Fruit fly (Drosophila melanogaster) whole organism, embryonic: ENCODE data around the gene Gr33a.
A peak's percentile ranks its signal among the peaks of the same experiment; 100 is the strongest.

Experiments
- Adf1 ChIP-seq: fragments of 200-800 bp; sonication (Bioruptor generic); IDR thresholded peaks from 2 replicates; pipeline ENCODE4 v1.3.6; 2022; ENCODE audit warnings: missing biosample characterization, missing genetic modification characterization
- Aef1 ChIP-seq: fragments of 200-800 bp; sonication (Bioruptor generic); IDR thresholded peaks from 3 replicates; pipeline ENCODE4 v1.3.6; 2022; ENCODE audit warnings: missing biosample characterization, missing genetic modification characterization
- Asciz ChIP-seq: fragments of 200-800 bp; sonication (Bioruptor generic); optimal IDR thresholded peaks from 2 replicates; lab custom pipeline; 2017; ENCODE audit warnings: missing biosample characterization, mild to moderate bottlenecking, missing genetic modification characterization, missing genetic modification reagents
- Atf6 ChIP-seq: fragments of 200-800 bp; sonication (Bioruptor generic); IDR thresholded peaks from 2 replicates; pipeline ENCODE4 v1.3.6; 2022; ENCODE audit warnings: missing biosample characterization, missing genetic modification characterization
- B-H1 ChIP-seq: fragments of 200-800 bp; sonication (Bioruptor generic); IDR thresholded peaks from 3 replicates; pipeline ENCODE4 v1.3.6; 2022; ENCODE audit warnings: missing biosample characterization, missing genetic modification characterization
- BtbVII ChIP-seq: fragments of 200-800 bp; sonication (Bioruptor generic); optimal IDR thresholded peaks from 3 replicates; lab custom pipeline; 2017; ENCODE audit warnings: missing biosample characterization, mild to moderate bottlenecking, missing genetic modification characterization
- CG10366 ChIP-seq: fragments of 200-800 bp; sonication (Bioruptor generic); IDR thresholded peaks from 2 replicates; pipeline ENCODE4 v1.3.6; 2022; ENCODE audit warnings: missing biosample characterization, missing genetic modification characterization
- CG10654 ChIP-seq: fragments of 200-800 bp; sonication (Bioruptor generic); optimal IDR thresholded peaks from 2 replicates; lab custom pipeline; 2016; ENCODE audit warnings: missing biosample characterization, missing genetic modification characterization
- CG12155 ChIP-seq: fragments of 200-800 bp; sonication (Bioruptor generic); optimal IDR thresholded peaks from 3 replicates; lab custom pipeline; 2016; ENCODE audit warnings: missing biosample characterization, missing genetic modification characterization
- CG13624 ChIP-seq: fragments of 200-800 bp; sonication (Bioruptor generic); optimal IDR thresholded peaks from 2 replicates; lab custom pipeline; 2016; ENCODE audit warnings: missing biosample characterization, missing genetic modification characterization
- CG13894 ChIP-seq: fragments of 200-800 bp; sonication (Bioruptor generic); optimal IDR thresholded peaks from 3 replicates; lab custom pipeline; 2018; ENCODE audit warnings: missing biosample characterization, mild to moderate bottlenecking, missing genetic modification characterization, moderate library complexity
- CG14667 ChIP-seq: fragments of 200-800 bp; sonication (Bioruptor generic); IDR thresholded peaks from 2 replicates; pipeline ENCODE4 v1.3.6; 2022; ENCODE audit warnings: missing biosample characterization, missing genetic modification characterization
- CG1602 ChIP-seq: fragments of 200-800 bp; sonication (Bioruptor generic); optimal IDR thresholded peaks from 3 replicates; lab custom pipeline; 2016; ENCODE audit warnings: missing biosample characterization, missing genetic modification characterization
- CG1603 ChIP-seq: fragments of 200-800 bp; sonication (Bioruptor generic); optimal IDR thresholded peaks from 2 replicates; lab custom pipeline; 2019; ENCODE audit warnings: missing biosample characterization, mild to moderate bottlenecking, missing genetic modification characterization, moderate library complexity
- CG18011 ChIP-seq: fragments of 200-800 bp; sonication (Bioruptor generic); optimal IDR thresholded peaks from 2 replicates; lab custom pipeline; 2017; ENCODE audit warnings: missing biosample characterization, missing genetic modification characterization, mild to moderate bottlenecking, moderate library complexity, missing genotype
- CG18599 ChIP-seq: fragments of 200-800 bp; sonication (Bioruptor generic); optimal IDR thresholded peaks from 3 replicates; lab custom pipeline; 2017; ENCODE audit warnings: missing biosample characterization, missing genetic modification characterization, mild to moderate bottlenecking, moderate library complexity, missing genetic modification reagents
- CG2116 ChIP-seq: fragments of 200-800 bp; sonication (Bioruptor generic); optimal IDR thresholded peaks from 3 replicates; lab custom pipeline; 2018; ENCODE audit warnings: missing biosample characterization, mild to moderate bottlenecking, missing genetic modification characterization
- CG30403 ChIP-seq: fragments of 200-800 bp; sonication (Bioruptor generic); optimal IDR thresholded peaks from 3 replicates; lab custom pipeline; 2016; ENCODE audit warnings: missing biosample characterization, missing genetic modification characterization
- CG3281 ChIP-seq: fragments of 200-800 bp; sonication (Bioruptor generic); optimal IDR thresholded peaks from 3 replicates; lab custom pipeline; 2017; ENCODE audit warnings: missing biosample characterization, mild to moderate bottlenecking, missing genetic modification characterization
- CG42726 ChIP-seq: fragments of 200-800 bp; sonication (Bioruptor generic); IDR thresholded peaks from 2 replicates; pipeline ENCODE4 v1.3.6; 2022; ENCODE audit warnings: missing biosample characterization, missing genetic modification characterization; ENCODE audit not compliant: partially characterized antibody
- CG5953 ChIP-seq: fragments of 200-800 bp; sonication (Bioruptor generic); IDR thresholded peaks from 2 replicates; pipeline ENCODE4 v1.3.6; 2022; ENCODE audit warnings: missing biosample characterization, missing genetic modification characterization
- CG6175 ChIP-seq: fragments of 200-800 bp; sonication (Bioruptor generic); IDR thresholded peaks from 3 replicates; pipeline ENCODE4 v1.3.6; 2022; ENCODE audit warnings: missing biosample characterization, missing genetic modification characterization
- CG6654 ChIP-seq: fragments of 200-800 bp; sonication (Bioruptor generic); optimal IDR thresholded peaks from 2 replicates; lab custom pipeline; 2017; ENCODE audit warnings: missing biosample characterization, mild to moderate bottlenecking, missing genetic modification characterization
- CG6765 ChIP-seq: fragments of 200-800 bp; sonication (Bioruptor generic); optimal IDR thresholded peaks from 3 replicates; lab custom pipeline; 2017; ENCODE audit warnings: missing biosample characterization, mild to moderate bottlenecking, missing genetic modification characterization
- CG7987 ChIP-seq: fragments of 200-800 bp; sonication (Bioruptor generic); optimal IDR thresholded peaks from 2 replicates; lab custom pipeline; 2018; ENCODE audit warnings: missing biosample characterization, mild to moderate bottlenecking, missing genetic modification characterization, moderate library complexity
- Dek ChIP-seq: fragments of 200-800 bp; sonication (Bioruptor generic); optimal IDR thresholded peaks from 3 replicates; lab custom pipeline; 2019; ENCODE audit warnings: missing biosample characterization, mild to moderate bottlenecking, missing genetic modification characterization, moderate library complexity
- E2f1 ChIP-seq: fragments of 200-800 bp; sonication (Bioruptor generic); IDR thresholded peaks from 2 replicates; pipeline ENCODE4 v1.3.6; 2022; ENCODE audit warnings: missing biosample characterization, missing genetic modification characterization
- ERR ChIP-seq: fragments of 200-800 bp; sonication (Bioruptor generic); optimal IDR thresholded peaks from 2 replicates; lab custom pipeline; 2016; ENCODE audit warnings: missing biosample characterization, missing genetic modification characterization
- Elba2 ChIP-seq: fragments of 200-800 bp; sonication (Bioruptor generic); optimal IDR thresholded peaks from 3 replicates; lab custom pipeline; 2016; ENCODE audit warnings: missing biosample characterization, missing genetic modification characterization
- GATAe ChIP-seq: fragments of 200-800 bp; sonication (Bioruptor generic); conservative IDR thresholded peaks from 2 replicates; pipeline ENCODE4 v1.3.6; 2022; ENCODE audit warnings: missing biosample characterization, missing genetic modification characterization
- Mes4 ChIP-seq: fragments of 200-800 bp; sonication (Bioruptor generic); optimal IDR thresholded peaks from 2 replicates; lab custom pipeline; 2016; ENCODE audit warnings: missing biosample characterization, missing genetic modification characterization
- NK7.1 ChIP-seq: fragments of 200-800 bp; sonication (Bioruptor generic); optimal IDR thresholded peaks from 3 replicates; lab custom pipeline; 2016; ENCODE audit warnings: missing biosample characterization, missing genetic modification characterization
- PHDP ChIP-seq: fragments of 200-800 bp; sonication (Bioruptor generic); optimal IDR thresholded peaks from 3 replicates; lab custom pipeline; 2018; ENCODE audit warnings: missing biosample characterization, mild to moderate bottlenecking, missing genetic modification characterization, moderate library complexity
- Poxn ChIP-seq: fragments of 200-800 bp; sonication (Bioruptor generic); IDR thresholded peaks from 2 replicates; pipeline ENCODE4 v1.3.6; 2022; ENCODE audit warnings: missing biosample characterization, missing genetic modification characterization
- Taf1 ChIP-seq: fragments of 200-800 bp; sonication (Bioruptor generic); IDR thresholded peaks from 2 replicates; pipeline ENCODE4 v1.3.6; 2022; ENCODE audit warnings: missing biosample characterization, missing genetic modification characterization
- abd-A ChIP-seq: fragments of 200-800 bp; sonication (Bioruptor generic); optimal IDR thresholded peaks from 3 replicates; lab custom pipeline; 2019; ENCODE audit warnings: missing biosample characterization, mild to moderate bottlenecking, missing genetic modification characterization, moderate library complexity
- ara ChIP-seq: fragments of 200-800 bp; sonication (Bioruptor generic); IDR thresholded peaks from 2 replicates; pipeline ENCODE4 v1.3.6; 2022; ENCODE audit warnings: missing biosample characterization, missing genetic modification characterization
- dan ChIP-seq: fragments of 200-800 bp; sonication (Bioruptor generic); IDR thresholded peaks from 2 replicates; pipeline ENCODE4 v1.3.6; 2022; ENCODE audit warnings: missing biosample characterization, missing genetic modification characterization
- dmrt99B ChIP-seq: fragments of 200-800 bp; sonication (Bioruptor generic); optimal IDR thresholded peaks from 2 replicates; lab custom pipeline; 2018; ENCODE audit warnings: missing biosample characterization, mild to moderate bottlenecking, missing genetic modification characterization, moderate library complexity
- dpn ChIP-seq, 2 experiments: fragments of 200-800 bp; sonication (Bioruptor generic); optimal IDR thresholded peaks; 3 replicates each; lab custom pipeline; 2016; ENCODE audit warnings: missing biosample characterization in 2 of 2, missing genetic modification characterization in 2 of 2
- en ChIP-seq: fragments of 200-800 bp; sonication (Bioruptor generic); optimal IDR thresholded peaks from 2 replicates; lab custom pipeline; 2016; ENCODE audit warnings: missing biosample characterization, missing genetic modification characterization
- ewg ChIP-seq: fragments of 200-800 bp; sonication (Bioruptor generic); optimal IDR thresholded peaks from 3 replicates; lab custom pipeline; 2017; ENCODE audit warnings: mild to moderate bottlenecking, missing biosample characterization, missing genetic modification reagents, missing genetic modification characterization
- fd102C ChIP-seq: fragments of 200-800 bp; sonication (Bioruptor generic); optimal IDR thresholded peaks from 2 replicates; lab custom pipeline; 2018; ENCODE audit warnings: missing biosample characterization, mild to moderate bottlenecking, missing genetic modification characterization, moderate library complexity
- ind ChIP-seq: fragments of 200-800 bp; sonication (Bioruptor generic); optimal IDR thresholded peaks from 3 replicates; lab custom pipeline; 2016; ENCODE audit warnings: missing biosample characterization, missing genetic modification characterization
- jing ChIP-seq: fragments of 200-800 bp; sonication (Bioruptor generic); optimal IDR thresholded peaks from 2 replicates; lab custom pipeline; 2018; ENCODE audit warnings: missing biosample characterization, mild to moderate bottlenecking, missing genetic modification characterization
- luna ChIP-seq: fragments of 200-800 bp; sonication (Bioruptor generic); optimal IDR thresholded peaks from 2 replicates; lab custom pipeline; 2016; ENCODE audit warnings: missing biosample characterization, missing genetic modification characterization
- pnt ChIP-seq: fragments of 200-800 bp; sonication (Bioruptor generic); optimal IDR thresholded peaks from 3 replicates; lab custom pipeline; 2016; ENCODE audit warnings: missing biosample characterization, missing genetic modification characterization
- psq ChIP-seq: fragments of 200-800 bp; sonication (Bioruptor generic); optimal IDR thresholded peaks from 2 replicates; lab custom pipeline; 2017; ENCODE audit warnings: missing biosample characterization, missing genetic modification characterization
- rib ChIP-seq: fragments of 200-800 bp; sonication (Bioruptor generic); IDR thresholded peaks from 2 replicates; pipeline ENCODE4 v1.3.6; 2022; ENCODE audit warnings: missing biosample characterization, missing genetic modification characterization
- tgo ChIP-seq: fragments of 200-800 bp; sonication (Bioruptor generic); IDR thresholded peaks from 3 replicates; pipeline ENCODE4 v1.3.6; 2022; ENCODE audit warnings: missing biosample characterization, missing genetic modification characterization
- ttk ChIP-seq: fragments of 200-800 bp; sonication (Bioruptor generic); IDR thresholded peaks from 2 replicates; pipeline ENCODE4 v2.1.2; 2022; ENCODE audit warnings: missing biosample characterization, missing genetic modification characterization
- twi ChIP-seq: fragments of 200-800 bp; optimal IDR thresholded peaks from 2 replicates; lab custom pipeline; 2019; ENCODE audit warnings: missing biosample characterization, mild to moderate bottlenecking, missing genetic modification characterization, moderate library complexity

Gene Gr33a

DNA sequence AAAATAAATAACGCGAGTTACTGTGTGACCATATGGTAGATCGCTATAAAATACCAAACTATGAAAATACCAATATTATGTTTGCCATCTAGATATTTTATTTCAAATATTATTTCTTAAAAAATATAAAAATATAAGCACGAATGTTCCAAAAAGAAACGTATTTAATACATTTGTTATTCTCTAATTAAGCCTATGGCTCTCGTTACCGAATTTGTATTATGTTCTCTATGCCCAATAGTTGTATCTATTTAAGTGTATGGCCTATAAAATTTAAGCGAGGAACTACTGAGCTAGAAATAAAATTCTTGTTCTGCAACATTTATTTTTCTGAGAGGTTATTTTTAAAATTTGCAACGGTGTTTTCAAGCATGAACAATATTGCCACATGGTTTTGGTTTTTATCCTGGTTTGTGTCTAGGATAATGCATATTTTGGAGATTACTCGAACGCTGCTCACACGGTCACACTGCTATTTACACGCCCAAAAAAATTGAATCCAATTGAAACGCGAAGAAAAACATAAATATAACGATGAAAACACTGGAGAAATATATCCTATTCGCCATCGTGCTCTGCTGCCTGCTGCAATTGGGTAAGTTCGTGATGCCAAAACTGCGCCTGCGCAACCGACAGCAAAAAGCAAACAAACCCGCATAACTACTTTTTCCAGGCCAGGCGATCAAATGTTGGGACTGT lies 34.9 kb downstream of the Gr33a start, which contains the start of the genes CG6583 and crok (continued):
- TF ChIP-seq twi (tag; lab: Kevin White, UChicago), result no peak
- no peak for TF ChIP-seq CG6175 (GFP tag; lab: Robert Waterston, UW)
- no peak for TF ChIP-seq psq (GFP tag; lab: Kevin White, UChicago)
- no peak for TF ChIP-seq CG18599 (GFP tag; lab: Kevin White, UChicago)
- no peak for TF ChIP-seq fd102C
- TF ChIP-seq CG12155 (GFP tag; lab: Kevin White, UChicago), result peak; percentile 50
- TF ChIP-seq CG14667 (GFP tag; lab: Robert Waterston, UW), result no peak
- TF ChIP-seq CG30403, result no peak
- peak; percentile 30 for TF ChIP-seq Dek (tag; lab: Kevin White, UChicago)
- TF ChIP-seq CG13624 (GFP tag; lab: Kevin White, UChicago), result no peak
- no peak for TF ChIP-seq pnt
- TF ChIP-seq BtbVII, result no peak
- no peak for TF ChIP-seq CG13894 (tag; lab: Kevin White, UChicago)
- no peak for TF ChIP-seq CG5953 (GFP tag; lab: Robert Waterston, UW)
- no peak for TF ChIP-seq B-H1 (GFP tag; lab: Robert Waterston, UW)
- TF ChIP-seq ara (GFP tag; lab: Robert Waterston, UW), result no peak
- no peak for TF ChIP-seq CG42726 (GFP tag; lab: Robert Waterston, UW)
- no peak for TF ChIP-seq Asciz (GFP tag; lab: Kevin White, UChicago)
- no peak for TF ChIP-seq dmrt99B
- TF ChIP-seq Mes4 (GFP tag; lab: Kevin White, UChicago), result no peak
- TF ChIP-seq ewg (GFP tag; lab: Kevin White, UChicago), result peak; percentile 63
- no peak for TF ChIP-seq CG10654 (GFP tag; lab: Kevin White, UChicago)
- TF ChIP-seq PHDP (tag; lab: Kevin White, UChicago), result no peak
- no peak for TF ChIP-seq ttk (GFP tag; lab: Robert Waterston, UW)
- TF ChIP-seq ERR, result no peak
- no peak for TF ChIP-seq CG1602
- TF ChIP-seq dpn (GFP tag; optimal IDR thresholded peaks at IDR 0.05; lab: Kevin White, UChicago), result no peak
- no peak for TF ChIP-seq dan (GFP tag; lab: Robert Waterston, UW)
- TF ChIP-seq CG18011 (GFP tag; lab: Kevin White, UChicago), result no peak
- TF ChIP-seq CG3281 (GFP tag; lab: Kevin White, UChicago), result no peak
- no peak for TF ChIP-seq Poxn (GFP tag; lab: Robert Waterston, UW)
- peak; percentile 67 for TF ChIP-seq CG1603 (tag; lab: Kevin White, UChicago)
- no peak for TF ChIP-seq NK7.1
- no peak for TF ChIP-seq Aef1 (GFP tag; lab: Robert Waterston, UW)
- no peak for TF ChIP-seq luna (GFP tag; lab: Kevin White, UChicago)
- TF ChIP-seq ind (GFP tag; lab: Kevin White, UChicago), result no peak
- no peak for TF ChIP-seq rib
- peak; percentile 51 for TF ChIP-seq CG2116 (GFP tag; lab: Kevin White, UChicago)
- no peak for TF ChIP-seq GATAe (GFP tag; lab: Robert Waterston, UW)
- TF ChIP-seq abd-A, result no peak
- no peak for TF ChIP-seq CG7987 (GFP tag; lab: Kevin White, UChicago)
- TF ChIP-seq CG10366 (GFP tag; lab: Robert Waterston, UW), result no peak
- no peak for TF ChIP-seq CG6654 (GFP tag; lab: Kevin White, UChicago)
- no peak for TF ChIP-seq jing (GFP tag; lab: Kevin White, UChicago)
- no peak for TF ChIP-seq E2f1
- no peak for TF ChIP-seq tgo (GFP tag; lab: Robert Waterston, UW)
- TF ChIP-seq CG6765 (GFP tag; lab: Kevin White, UChicago), result no peak
- TF ChIP-seq Atf6 (GFP tag; lab: Robert Waterston, UW), result no peak
- no peak for TF ChIP-seq Adf1
- no peak for TF ChIP-seq en
- TF ChIP-seq Elba2, result peak; percentile 95
- TF ChIP-seq Taf1, result no peak
